Worm (Caenorhabditis elegans): Measurements from ENCODE around the gene C50E3.5.

The C50E3.5 gene

ce11 chrV:7575563-7575962 lies 12.2 kb upstream of the C50E3.5 start, which contains the start of the genes snu-66 and ints-9:
Gene snu-66 (minus strand): TSS chrV:7575670.
Gene ints-9 (plus strand): TSS chrV:7575802.
- TF ChIP-seq pqm-1 (tag; optimal IDR thresholded peaks at IDR 0.05) = no peak
- TF ChIP-seq hmg-11 (tag; optimal IDR thresholded peaks at IDR 0.05) = peak; percentile 18
- TF ChIP-seq tbx-2 (tag; optimal IDR thresholded peaks at IDR 0.05) = peak; percentile 7
- TF ChIP-seq aly-2 (tag; optimal IDR thresholded peaks at IDR 0.05) = no peak
- TF ChIP-seq ztf-11 (tag; optimal IDR thresholded peaks at IDR 0.05) = no peak
- TF ChIP-seq daf-12 (tag; optimal IDR thresholded peaks at IDR 0.05) = no peak
- TF ChIP-seq ama-1 (optimal IDR thresholded peaks at IDR 0.05) = no peak
- TF ChIP-seq fkh-10 (GFP tag; optimal IDR thresholded peaks at IDR 0.05) = no peak
- TF ChIP-seq nfya-1 (tag; optimal IDR thresholded peaks at IDR 0.05; ENCODE audit: insufficient read depth) = no peak
- peak; percentile 11 for TF ChIP-seq R02D3.7 (tag; optimal IDR thresholded peaks at IDR 0.05)
- peak; percentile 7 for TF ChIP-seq elt-2 (tag; optimal IDR thresholded peaks at IDR 0.05)
- no peak for TF ChIP-seq nhr-28 (tag; optimal IDR thresholded peaks at IDR 0.05)
- no peak for TF ChIP-seq zag-1 (tag; optimal IDR thresholded peaks at IDR 0.05)
- no peak for TF ChIP-seq nhr-67 (tag; optimal IDR thresholded peaks at IDR 0.05)
- TF ChIP-seq nhr-237 (tag; optimal IDR thresholded peaks at IDR 0.05) = no peak
- TF ChIP-seq ZK546.5 (tag; optimal IDR thresholded peaks at IDR 0.05) = no peak
- no peak for TF ChIP-seq mdl-1 (tag; optimal IDR thresholded peaks at IDR 0.05)
- TF ChIP-seq egl-5 (tag; optimal IDR thresholded peaks at IDR 0.05) = no peak
- TF ChIP-seq ceh-82 (tag; optimal IDR thresholded peaks at IDR 0.05) = no peak
- peak; percentile 77 for TF ChIP-seq lin-15B (tag; optimal IDR thresholded peaks at IDR 0.05)
- TF ChIP-seq nhr-23 (tag; optimal IDR thresholded peaks at IDR 0.05) = peak; percentile 76
- no peak for TF ChIP-seq ceh-28 (tag; optimal IDR thresholded peaks at IDR 0.05)
- TF ChIP-seq mml-1 (tag; optimal IDR thresholded peaks at IDR 0.05) = no peak
- no peak for TF ChIP-seq egl-27 (tag; optimal IDR thresholded peaks at IDR 0.05)
- peak; percentile 67 for TF ChIP-seq pha-4 (tag; optimal IDR thresholded peaks at IDR 0.05)
- peak; percentile 14 for TF ChIP-seq jun-1 (tag; optimal IDR thresholded peaks at IDR 0.05)
- no peak for TF ChIP-seq unc-62 (GFP tag; optimal IDR thresholded peaks at IDR 0.05)
- TF ChIP-seq ztf-4 (tag; optimal IDR thresholded peaks at IDR 0.05) = no peak
- TF ChIP-seq lsy-12 (tag; optimal IDR thresholded peaks at IDR 0.05) = no peak
- TF ChIP-seq nhr-25 (tag; optimal IDR thresholded peaks at IDR 0.05) = peak; percentile 38
- TF ChIP-seq unc-39 (tag; optimal IDR thresholded peaks at IDR 0.05) = no peak
- TF ChIP-seq nhr-76 (tag; optimal IDR thresholded peaks at IDR 0.05) = no peak
- TF ChIP-seq nhr-43 (tag; optimal IDR thresholded peaks at IDR 0.05; ENCODE audit: poor library complexity, severe bottlenecking) = no peak
- no peak for TF ChIP-seq nhr-77 (tag; optimal IDR thresholded peaks at IDR 0.05)
- no peak for TF ChIP-seq eor-1 (tag; optimal IDR thresholded peaks at IDR 0.05)
- no peak for TF ChIP-seq nhr-11 (tag; optimal IDR thresholded peaks at IDR 0.05)
- no peak for TF ChIP-seq skn-1 (tag; optimal IDR thresholded peaks at IDR 0.05)
- TF ChIP-seq snpc-4 (tag; optimal IDR thresholded peaks at IDR 0.05) = peak; percentile 83

ce11 chrV:7580378-7580777 lies 7.4 kb upstream of the C50E3.5 start, which contains the start of gene ets-6:
Gene ets-6 (minus strand): TSS chrV:7580546.
- TF ChIP-seq R02D3.7 (tag; optimal IDR thresholded peaks at IDR 0.05) = peak; percentile 31
- no peak for TF ChIP-seq nhr-237 (tag; optimal IDR thresholded peaks at IDR 0.05)
- TF ChIP-seq egl-5 (tag; optimal IDR thresholded peaks at IDR 0.05) = peak; percentile 18
- no peak for TF ChIP-seq nhr-77 (tag; optimal IDR thresholded peaks at IDR 0.05)
- no peak for TF ChIP-seq jun-1 (tag; optimal IDR thresholded peaks at IDR 0.05)
- no peak for TF ChIP-seq sea-2 (GFP tag; optimal IDR thresholded peaks at IDR 0.05)
- peak; percentile 69 for TF ChIP-seq pha-4 (tag; optimal IDR thresholded peaks at IDR 0.05)
- peak; percentile 85 for TF ChIP-seq ceh-28 (tag; optimal IDR thresholded peaks at IDR 0.05)
- peak; percentile 61 for TF ChIP-seq nhr-23 (tag; optimal IDR thresholded peaks at IDR 0.05)
- TF ChIP-seq nhr-67 (tag; optimal IDR thresholded peaks at IDR 0.05) = no peak
- peak; percentile 46 for TF ChIP-seq hmg-11 (tag; optimal IDR thresholded peaks at IDR 0.05)
- peak; percentile 45 for TF ChIP-seq snpc-4 (tag; optimal IDR thresholded peaks at IDR 0.05)
- peak; percentile 32 for TF ChIP-seq nhr-25 (tag; optimal IDR thresholded peaks at IDR 0.05)
- TF ChIP-seq aly-2 (tag; optimal IDR thresholded peaks at IDR 0.05) = no peak
- TF ChIP-seq nfya-1 (tag; optimal IDR thresholded peaks at IDR 0.05; ENCODE audit: insufficient read depth) = peak; percentile 61
- peak; percentile 23 for TF ChIP-seq pqm-1 (tag; optimal IDR thresholded peaks at IDR 0.05)
- no peak for TF ChIP-seq elt-3 (tag; optimal IDR thresholded peaks at IDR 0.05)
- TF ChIP-seq lin-15B (tag; optimal IDR thresholded peaks at IDR 0.05) = peak; percentile 73

DNA sequence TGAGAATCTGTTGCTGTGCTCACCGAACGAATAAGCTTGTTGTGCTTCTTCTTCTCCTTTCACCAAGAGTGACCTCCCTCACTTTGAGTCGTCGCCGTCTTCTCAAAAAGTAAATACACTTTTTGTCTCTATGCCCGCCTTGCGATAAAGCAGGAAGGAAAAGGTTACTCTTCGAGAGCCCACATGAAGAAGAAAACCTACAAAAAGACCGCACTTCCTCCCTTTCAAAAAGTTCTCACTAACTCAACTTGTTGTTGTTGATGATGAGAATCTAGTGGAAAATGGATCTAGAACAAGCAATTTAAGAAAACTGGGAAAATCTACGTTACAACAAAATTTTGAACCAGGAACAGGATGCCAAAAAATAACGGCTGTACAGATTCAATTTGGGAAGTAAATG lies 2.7 kb downstream of the C50E3.5 start, which contains the start of gene C50E3.6:
TSS of gene C50E3.6 (minus strand) at position 101 of the 400 bp plus-strand sequence.
- no peak for TF ChIP-seq elt-1 (tag; optimal IDR thresholded peaks at IDR 0.05)
- TF ChIP-seq jun-1 (tag; optimal IDR thresholded peaks at IDR 0.05) = no peak
- no peak for TF ChIP-seq daf-12 (tag; optimal IDR thresholded peaks at IDR 0.05)
- no peak for TF ChIP-seq aly-2 (tag; optimal IDR thresholded peaks at IDR 0.05)
- no peak for TF ChIP-seq nhr-67 (tag; optimal IDR thresholded peaks at IDR 0.05)
- TF ChIP-seq ZK546.5 (tag; optimal IDR thresholded peaks at IDR 0.05) = no peak
- no peak for TF ChIP-seq elt-3 (tag; optimal IDR thresholded peaks at IDR 0.05)
- TF ChIP-seq ama-1 (optimal IDR thresholded peaks at IDR 0.05) = no peak
- no peak for TF ChIP-seq fkh-10 (GFP tag; optimal IDR thresholded peaks at IDR 0.05)
- TF ChIP-seq nhr-25 (tag; optimal IDR thresholded peaks at IDR 0.05) = no peak
- no peak for TF ChIP-seq nhr-77 (tag; optimal IDR thresholded peaks at IDR 0.05)
- TF ChIP-seq ceh-28 (tag; optimal IDR thresholded peaks at IDR 0.05) = no peak
- no peak for TF ChIP-seq nhr-43 (tag; optimal IDR thresholded peaks at IDR 0.05; ENCODE audit: poor library complexity, severe bottlenecking)

All from whole organism, L3 larva.